Worm (Caenorhabditis elegans) whole organism, L4/young adult: ENCODE data around the gene srxa-5.

Source experiments
- W03F9.2 ChIP-seq: fragments of 150-350 bp; optimal IDR thresholded peaks from 2 replicates; lab custom pipeline; 2014; ENCODE audit warnings: missing biosample characterization, missing genetic modification characterization
- dao-5 ChIP-seq: sonication (generic microtip); optimal IDR thresholded peaks from 2 replicates; lab custom pipeline; 2016; ENCODE audit warnings: missing genotype, missing genetic modification characterization, moderate library complexity, missing compliant biosample characterization

ce11 chrIII:6532647-6533046 lies at the start of gene srxa-5:
- TF ChIP-seq dao-5 (tag; lab: Kevin White, UChicago) (no peak), W03F9.2 (tag; lab: Kevin White, UChicago) (no peak)
